Worm (Caenorhabditis elegans) whole organism, L1 larva: ENCODE measurements around the gene F09E10.7.
A peak's percentile ranks its signal among the peaks of the same experiment; 100 is the strongest.

Experiments used
- C04F5.9 ChIP-seq: sonication (generic microtip); optimal IDR thresholded peaks from 2 replicates; lab custom pipeline; 2016; ENCODE audit warnings: missing genetic modification characterization, missing compliant biosample characterization
- C34B4.2 ChIP-seq: sonication (generic microtip); optimal IDR thresholded peaks from 2 replicates; lab custom pipeline; 2017; ENCODE audit warnings: mild to moderate bottlenecking, missing genetic modification characterization, missing compliant biosample characterization
- Y116A8C.19 ChIP-seq: sonication (generic microtip); optimal IDR thresholded peaks from 2 replicates; lab custom pipeline; 2016; ENCODE audit warnings: missing compliant biosample characterization, missing genetic modification characterization, borderline replicate concordance
- ama-1 ChIP-seq: fragments of 150-350 bp; optimal IDR thresholded peaks from 2 replicates; lab custom pipeline; 2014
- blmp-1 ChIP-seq: fragments of 150-350 bp; optimal IDR thresholded peaks from 2 replicates; lab custom pipeline; 2014; ENCODE audit warnings: missing biosample characterization, missing genetic modification characterization
- ceh-8 ChIP-seq: fragments of 200-800 bp; sonication (Bioruptor generic); optimal IDR thresholded peaks from 2 replicates; lab custom pipeline; 2018; ENCODE audit warnings: mild to moderate bottlenecking, missing genetic modification characterization, moderate library complexity, missing compliant biosample characterization
- ces-1 ChIP-seq: fragments of 150-350 bp; optimal IDR thresholded peaks from 2 replicates; lab custom pipeline; 2014; ENCODE audit warnings: missing biosample characterization, missing genetic modification reagents, missing genetic modification characterization
- dpl-1 ChIP-seq, 3 experiments: fragments of 150-350 bp in 2 of 3; sonication (generic microtip) in 1 of 3; optimal IDR thresholded peaks; 2 replicates each; lab custom pipeline; 2014 to 2017; ENCODE audit warnings: missing biosample characterization in 3 of 3, missing genetic modification characterization in 3 of 3, missing genetic modification reagents in 3 of 3
- dsc-1 ChIP-seq: sonication (generic microtip); optimal IDR thresholded peaks from 2 replicates; lab custom pipeline; 2016; ENCODE audit warnings: mild to moderate bottlenecking, missing genetic modification characterization, missing compliant biosample characterization
- efl-1 ChIP-seq, 4 experiments: fragments of 150-350 bp; optimal IDR thresholded peaks in 3 of 4; peaks in 1 of 4; 1 replicate in 1 of 4; 2 replicates in 3 of 4; lab custom pipeline; 2014; ENCODE audit warnings: missing biosample characterization in 2 of 4, missing genetic modification characterization in 2 of 4, missing genetic modification reagents in 2 of 4
- efl-3 ChIP-seq: fragments of 200-800 bp; sonication (Bioruptor generic); optimal IDR thresholded peaks from 2 replicates; lab custom pipeline; 2018; ENCODE audit warnings: mild to moderate bottlenecking, missing genetic modification characterization, missing compliant biosample characterization
- elt-2 ChIP-seq: sonication (generic microtip); optimal IDR thresholded peaks from 2 replicates; lab custom pipeline; 2016; ENCODE audit warnings: missing genetic modification characterization, mild to moderate bottlenecking, inconsistent platforms, missing compliant biosample characterization, missing genetic modification reagents
- ets-5 ChIP-seq: fragments of 200-800 bp; sonication (Bioruptor generic); IDR thresholded peaks from 2 replicates; pipeline ENCODE4 v1.3.6; 2022; ENCODE audit warnings: missing genetic modification characterization, missing compliant biosample characterization
- fkh-4 ChIP-seq: sonication (generic microtip); optimal IDR thresholded peaks from 2 replicates; lab custom pipeline; 2016; ENCODE audit warnings: missing compliant biosample characterization, missing genetic modification characterization, borderline replicate concordance
- hpl-2 ChIP-seq: fragments of 150-350 bp; optimal IDR thresholded peaks from 2 replicates; lab custom pipeline; 2014; ENCODE audit warnings: missing biosample characterization, missing genetic modification reagents, missing genetic modification characterization
- irx-1 ChIP-seq: sonication (generic microtip); optimal IDR thresholded peaks from 2 replicates; lab custom pipeline; 2016; ENCODE audit warnings: missing genetic modification characterization, missing compliant biosample characterization
- lin-13 ChIP-seq: fragments of 150-350 bp; optimal IDR thresholded peaks from 2 replicates; lab custom pipeline; 2014; ENCODE audit warnings: missing biosample characterization, missing genetic modification reagents, missing genetic modification characterization
- lin-14 ChIP-seq: fragments of 200-800 bp; sonication (Bioruptor generic); optimal IDR thresholded peaks from 2 replicates; lab custom pipeline; 2018; ENCODE audit warnings: mild to moderate bottlenecking, missing genetic modification characterization, moderate library complexity, missing compliant biosample characterization
- lin-15B ChIP-seq: fragments of 150-350 bp; sonication (generic microtip); optimal IDR thresholded peaks from 3 replicates; lab custom pipeline; 2014; ENCODE audit warnings: missing biosample characterization, missing genetic modification characterization
- lsy-2 ChIP-seq, 2 experiments: fragments of 150-350 bp; optimal IDR thresholded peaks; 2 replicates each; lab custom pipeline; 2014; ENCODE audit warnings: missing biosample characterization in 2 of 2, missing genetic modification characterization in 2 of 2
- mab-9 ChIP-seq: fragments of 200-800 bp; sonication (Bioruptor generic); IDR thresholded peaks from 2 replicates; pipeline ENCODE4 v1.3.6; 2022; ENCODE audit warnings: missing genetic modification reagents, missing genetic modification characterization, missing compliant biosample characterization
- mdl-1 ChIP-seq, 2 experiments: fragments of 150-350 bp; optimal IDR thresholded peaks; 2 replicates each; lab custom pipeline; 2014 to 2017; ENCODE audit warnings: missing biosample characterization in 2 of 2, missing genetic modification characterization in 2 of 2, inconsistent platforms in 1 of 2
- nhr-11 ChIP-seq: fragments of 150-350 bp; optimal IDR thresholded peaks from 2 replicates; lab custom pipeline; 2014; ENCODE audit warnings: missing biosample characterization, missing genetic modification characterization
- nhr-19 ChIP-seq: fragments of 200-800 bp; sonication (Bioruptor generic); conservative IDR thresholded peaks from 2 replicates; pipeline ENCODE4 v1.3.6; 2022; ENCODE audit warnings: missing genetic modification characterization, missing compliant biosample characterization
- nhr-20 ChIP-seq: sonication (generic microtip); optimal IDR thresholded peaks from 2 replicates; lab custom pipeline; 2016; ENCODE audit warnings: mild to moderate bottlenecking, missing genetic modification characterization, missing compliant biosample characterization
- nhr-237 ChIP-seq: fragments of 150-350 bp; optimal IDR thresholded peaks from 2 replicates; lab custom pipeline; 2014; ENCODE audit warnings: missing biosample characterization, missing genetic modification characterization
- nhr-28 ChIP-seq: fragments of 150-350 bp; optimal IDR thresholded peaks from 2 replicates; lab custom pipeline; 2014; ENCODE audit warnings: missing biosample characterization, missing genetic modification characterization
- nhr-76 ChIP-seq: sonication (generic microtip); optimal IDR thresholded peaks from 2 replicates; lab custom pipeline; 2017; ENCODE audit warnings: missing biosample characterization, missing genetic modification characterization
- nhr-77 ChIP-seq: fragments of 150-350 bp; optimal IDR thresholded peaks from 2 replicates; lab custom pipeline; 2014; ENCODE audit warnings: missing biosample characterization, missing genetic modification characterization
- nhr-90 ChIP-seq: sonication (generic microtip); optimal IDR thresholded peaks from 2 replicates; lab custom pipeline; 2016; ENCODE audit warnings: mild to moderate bottlenecking, missing genetic modification characterization, missing compliant biosample characterization; ENCODE audit not compliant: poor library complexity
- skn-1 ChIP-seq: fragments of 150-350 bp; optimal IDR thresholded peaks from 2 replicates; lab custom pipeline; 2014; ENCODE audit warnings: missing biosample characterization, missing genetic modification characterization
- snpc-4 ChIP-seq: fragments of 150-350 bp; optimal IDR thresholded peaks from 2 replicates; lab custom pipeline; 2014; ENCODE audit warnings: missing biosample characterization, missing genetic modification characterization
- snu-23 ChIP-seq: sonication (generic microtip); optimal IDR thresholded peaks from 2 replicates; lab custom pipeline; 2016; ENCODE audit warnings: missing genetic modification characterization, missing compliant biosample characterization
- swsn-7 ChIP-seq: sonication (generic microtip); optimal IDR thresholded peaks from 2 replicates; lab custom pipeline; 2016; ENCODE audit warnings: missing genetic modification characterization, missing compliant biosample characterization
- tbx-2 ChIP-seq: sonication (generic microtip); optimal IDR thresholded peaks from 2 replicates; lab custom pipeline; 2016; ENCODE audit warnings: missing genetic modification characterization, missing compliant biosample characterization
- unc-130 ChIP-seq: fragments of 150-350 bp; optimal IDR thresholded peaks from 2 replicates; lab custom pipeline; 2017; ENCODE audit warnings: missing biosample characterization, missing genetic modification characterization, inconsistent platforms
- xbp-1 ChIP-seq: sonication (generic microtip); optimal IDR thresholded peaks from 2 replicates; lab custom pipeline; 2016; ENCODE audit warnings: missing genetic modification characterization, missing compliant biosample characterization

F09E10.7 gene

DNA sequence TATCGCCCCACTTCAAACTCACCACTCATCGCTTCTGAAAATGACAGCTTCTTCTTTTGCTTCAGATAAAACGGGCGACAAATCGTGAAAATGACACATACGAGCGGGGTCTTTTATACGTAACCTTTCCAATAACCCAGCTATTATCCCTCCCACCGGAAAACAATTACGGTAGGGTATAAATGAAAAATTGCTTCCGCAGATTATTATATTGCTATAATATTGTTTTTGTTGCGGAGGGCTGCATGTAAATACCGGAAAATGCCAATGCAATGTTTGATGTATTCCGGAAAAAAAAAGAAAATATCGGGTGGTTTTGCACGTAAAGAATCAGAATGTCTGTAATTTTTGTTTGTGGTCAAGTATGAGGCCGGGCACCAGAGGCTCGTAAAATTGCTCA lies at the start of gene F09E10.7:
Gene F09E10.7 (minus strand): TSS at position 101 of the 400 bp plus-strand sequence.
- no peak for TF ChIP-seq lin-15B (tag; lab: Kevin White, UChicago)
- TF ChIP-seq efl-1 (optimal IDR thresholded peaks at IDR 0.05; lab: Kevin White, UChicago) = no peak
- TF ChIP-seq efl-1 (GFP tag; optimal IDR thresholded peaks at IDR 0.05 in 1 of 2; lab: Kevin White, UChicago) = peak in 1 of 2 experiments; percentile 66

DNA sequence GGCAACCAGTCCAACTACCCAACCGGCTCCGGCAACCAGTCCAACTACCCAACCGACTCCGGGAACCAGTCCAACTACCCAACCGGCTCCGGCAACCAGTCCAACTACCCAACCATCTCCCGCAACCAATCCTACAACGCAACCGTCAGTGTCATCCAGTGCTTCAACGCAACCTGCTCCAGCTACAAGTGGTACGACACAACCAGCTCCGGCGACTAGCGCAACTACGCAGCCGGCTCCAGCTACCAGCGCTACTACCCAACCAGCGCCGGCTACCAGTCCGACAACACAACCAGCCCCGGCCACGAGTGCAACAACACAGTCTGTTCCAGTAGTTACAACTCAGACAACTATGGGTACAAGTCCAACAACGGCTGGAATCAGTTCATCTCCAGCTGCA lies 47.4 kb upstream of the F09E10.7 start:
- no peak for TF ChIP-seq nhr-76 (tag; lab: Kevin White, UChicago)
- TF ChIP-seq ets-5 (GFP tag; lab: Robert Waterston, UW) = no peak
- no peak for TF ChIP-seq snu-23 (GFP tag; lab: Kevin White, UChicago)
- no peak for TF ChIP-seq nhr-237 (tag; lab: Kevin White, UChicago)
- TF ChIP-seq mab-9 (GFP tag; lab: Robert Waterston, UW) = no peak
- no peak for TF ChIP-seq elt-2 (tag; lab: Kevin White, UChicago)
- TF ChIP-seq hpl-2 (GFP tag; lab: Kevin White, UChicago) = no peak
- no peak for TF ChIP-seq C34B4.2 (tag; lab: Kevin White, UChicago)
- TF ChIP-seq Y116A8C.19 (tag; lab: Kevin White, UChicago) = no peak
- TF ChIP-seq lin-13 (GFP tag; lab: Kevin White, UChicago) = no peak
- TF ChIP-seq efl-3 (GFP tag; lab: Kevin White, UChicago) = no peak
- TF ChIP-seq snpc-4 (tag; lab: Kevin White, UChicago) = no peak
- TF ChIP-seq nhr-11 (tag; lab: Kevin White, UChicago) = no peak
- TF ChIP-seq, all 84 proteins: peak for 0

DNA sequence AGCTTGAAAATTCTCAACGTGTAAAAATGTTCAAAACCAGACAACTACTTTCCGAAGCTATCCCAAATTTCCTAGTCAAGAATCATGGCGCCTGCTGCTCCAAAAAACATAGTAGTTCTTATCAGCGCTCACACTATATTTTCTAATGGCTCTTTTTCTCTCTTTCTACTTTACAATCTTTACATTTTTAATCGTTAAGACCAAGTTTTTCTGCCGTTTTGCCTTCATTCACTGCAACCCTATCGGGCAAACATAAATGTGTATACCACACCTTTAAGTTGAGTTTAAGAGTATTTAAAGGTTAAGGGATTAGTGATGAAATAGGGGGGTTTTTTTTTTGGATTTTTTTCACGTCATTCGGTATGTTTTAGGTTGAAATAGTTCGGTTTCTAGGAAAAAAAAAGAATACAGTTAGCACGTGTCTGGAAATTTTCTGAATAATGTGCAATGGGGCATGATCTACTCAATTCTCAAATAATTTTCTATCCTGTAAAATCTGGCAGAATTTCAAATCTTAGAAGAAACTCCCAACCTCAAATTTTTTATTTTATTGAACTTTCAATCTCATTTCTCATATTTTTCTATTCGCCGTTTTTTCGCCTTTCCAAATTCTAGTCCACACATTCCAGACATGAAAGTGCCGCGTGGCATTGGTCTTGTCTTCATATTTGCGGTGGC lies 45.4 kb upstream of the F09E10.7 start, which contains the start of gene K06A9.1:
Gene K06A9.1 (plus strand): TSS at position 628 of the 678 bp plus-strand sequence.
- peak; percentile 36 for TF ChIP-seq elt-2 (tag; lab: Kevin White, UChicago)
- no peak for TF ChIP-seq nhr-90 (tag; lab: Kevin White, UChicago)

DNA sequence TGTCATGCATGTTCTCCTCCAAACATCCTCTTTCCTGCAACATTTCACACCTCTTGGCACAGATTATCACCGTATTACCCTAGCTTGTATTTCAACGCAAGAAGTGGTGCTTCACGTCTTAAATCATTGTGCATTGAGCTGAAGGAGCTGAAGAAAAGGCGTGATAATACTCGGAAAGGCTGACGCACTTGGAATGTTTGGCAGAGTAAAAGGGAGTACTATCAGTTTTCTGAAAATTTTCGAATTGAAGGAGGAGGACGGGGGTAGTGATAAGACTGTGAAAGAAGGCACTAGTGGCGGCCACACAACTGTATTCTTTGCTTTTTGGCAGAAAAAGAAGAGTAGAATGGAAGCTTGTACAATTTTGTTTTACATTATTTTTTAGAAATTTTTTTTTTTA lies 41.8 kb upstream of the F09E10.7 start:
- TF ChIP-seq ceh-8 (GFP tag; lab: Kevin White, UChicago) (no peak), elt-2 (tag; lab: Kevin White, UChicago) (peak; percentile 29)

DNA sequence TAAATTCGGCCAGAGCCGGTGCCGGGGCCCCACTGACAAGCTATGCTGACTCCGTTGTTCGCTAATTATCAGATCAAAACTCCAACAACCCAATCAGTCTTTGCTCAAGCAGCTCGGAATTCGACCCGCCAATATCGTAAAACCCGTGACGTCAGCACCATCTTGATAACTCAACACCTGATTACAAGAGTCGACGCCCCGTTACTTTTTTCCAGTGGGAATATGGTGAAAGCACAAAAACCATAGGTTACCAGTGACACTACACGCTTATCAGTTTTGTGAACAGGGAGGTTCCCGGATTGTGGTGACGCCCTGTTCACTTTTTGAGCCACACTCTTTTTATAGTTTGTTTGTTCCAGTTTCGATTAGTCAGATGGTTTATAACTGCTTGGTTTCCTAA lies 39.4 kb upstream of the F09E10.7 start:
- TF ChIP-seq xbp-1 (tag; lab: Kevin White, UChicago) (no peak), skn-1 (no peak), nhr-20 (tag; lab: Kevin White, UChicago) (peak; percentile 7), nhr-28 (tag; lab: Kevin White, UChicago) (no peak), mab-9 (GFP tag; lab: Robert Waterston, UW) (no peak), blmp-1 (no peak), swsn-7 (tag; lab: Kevin White, UChicago) (no peak), elt-2 (tag; lab: Kevin White, UChicago) (peak; percentile 68), ces-1 (GFP tag; lab: Kevin White, UChicago) (no peak), lin-14 (GFP tag; lab: Kevin White, UChicago) (no peak)
- TF ChIP-seq, all 84 proteins: peak for 2

DNA sequence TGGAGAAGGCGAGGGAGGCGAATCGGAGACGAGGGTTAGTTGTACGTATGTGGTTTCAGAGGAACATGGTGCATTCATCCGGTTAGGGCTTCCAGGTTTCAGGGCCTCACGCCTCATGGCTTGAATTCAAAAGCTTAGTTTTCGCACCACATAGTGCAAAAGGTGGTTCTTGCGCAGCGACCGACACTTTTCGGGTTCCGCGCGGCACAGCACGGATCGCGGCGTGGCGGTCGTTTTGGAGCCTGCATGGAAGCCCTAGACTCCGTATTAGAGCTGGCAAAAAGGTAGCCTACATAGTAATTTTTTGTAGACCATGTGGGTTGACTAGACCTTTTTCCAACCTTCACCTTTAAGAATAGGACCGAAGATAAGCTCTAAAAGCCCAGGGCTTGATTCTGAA lies 37.2 kb upstream of the F09E10.7 start:
- no peak for TF ChIP-seq fkh-4 (tag; lab: Kevin White, UChicago)
- TF ChIP-seq efl-1 (optimal IDR thresholded peaks at IDR 0.05; lab: Kevin White, UChicago) = no peak
- TF ChIP-seq efl-1 (GFP tag; optimal IDR thresholded peaks at IDR 0.05 in 1 of 2; lab: Kevin White, UChicago) = peak in 1 of 2 experiments; percentile 10

DNA sequence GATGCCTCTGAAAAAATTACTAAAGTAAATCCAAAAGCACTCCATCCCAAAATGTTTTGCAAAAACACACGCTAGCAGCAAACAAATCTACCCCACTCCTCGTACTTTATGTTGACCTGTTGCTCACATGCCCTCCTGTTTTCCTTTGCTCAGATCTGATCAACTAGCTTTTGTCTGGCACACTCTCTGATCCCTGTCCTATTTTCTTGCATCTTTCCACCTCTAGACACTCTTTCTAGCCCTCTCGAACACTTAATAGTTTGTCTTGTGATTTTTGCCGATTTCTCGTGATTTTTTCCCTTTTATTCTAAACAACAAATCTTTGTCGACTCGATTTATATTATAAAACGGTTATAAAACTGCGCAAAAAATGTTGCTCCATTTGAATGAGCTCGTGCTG lies 34.5 kb upstream of the F09E10.7 start, which contains the start of gene K06A9.2:
Gene K06A9.2 (plus strand): TSS at position 229 of the 400 bp plus-strand sequence.
- peak; percentile 67 for TF ChIP-seq skn-1
- TF ChIP-seq unc-130 (tag; lab: Kevin White, UChicago) = peak; percentile 30
- no peak for TF ChIP-seq ama-1
- peak; percentile 70 for TF ChIP-seq nhr-19 (GFP tag; lab: Robert Waterston, UW)
- TF ChIP-seq dsc-1 (tag; lab: Kevin White, UChicago) = peak; percentile 11
- no peak for TF ChIP-seq dpl-1 (GFP tag; optimal IDR thresholded peaks at IDR 0.05; lab: Kevin White, UChicago)
- peak; percentile 58 for TF ChIP-seq snu-23 (GFP tag; lab: Kevin White, UChicago)
- no peak for TF ChIP-seq C04F5.9 (tag; lab: Kevin White, UChicago)
- peak; percentile 14 for TF ChIP-seq swsn-7 (tag; lab: Kevin White, UChicago)
- peak in 1 of 2 experiments; percentile 3 for TF ChIP-seq efl-1 (optimal IDR thresholded peaks at IDR 0.05; lab: Kevin White, UChicago)
- TF ChIP-seq efl-1 (GFP tag; optimal IDR thresholded peaks at IDR 0.05 in 1 of 2; lab: Kevin White, UChicago) = no peak
- peak; percentile 46 for TF ChIP-seq nhr-11 (tag; lab: Kevin White, UChicago)
- peak; percentile 61 for TF ChIP-seq tbx-2 (tag; lab: Kevin White, UChicago)
- peak in 1 of 2 experiments; percentile 39 for TF ChIP-seq mdl-1 (tag; optimal IDR thresholded peaks at IDR 0.05; lab: Kevin White, UChicago)
- no peak for TF ChIP-seq hpl-2 (GFP tag; lab: Kevin White, UChicago)
- TF ChIP-seq lsy-2 (tag; optimal IDR thresholded peaks at IDR 0.05; lab: Kevin White, UChicago) = peak; percentile 47 to 48
- TF ChIP-seq nhr-77 = peak; percentile 41
- peak; percentile 6 for TF ChIP-seq irx-1
